Fruit fly (Drosophila melanogaster): Measurements from ENCODE around the gene LSm7.

- TF ChIP-seq CG10348 (GFP tag; IDR thresholded peaks at IDR 0.05) (no peak), CG15710 (tag; optimal IDR thresholded peaks at IDR 0.05) (no peak), EcR (GFP tag; optimal IDR thresholded peaks at IDR 0.05) (no peak), Snoo (tag; optimal IDR thresholded peaks at IDR 0.05) (no peak), CG34367 (tag; optimal IDR thresholded peaks at IDR 0.05) (no peak), CG8159 (tag; optimal IDR thresholded peaks at IDR 0.05) (no peak), Pif1A (GFP tag; optimal IDR thresholded peaks at IDR 0.05) (no peak), CG12605 (GFP tag; IDR thresholded peaks at IDR 0.05) (no peak), CG14655 (GFP tag; optimal IDR thresholded peaks at IDR 0.05) (no peak), gl (tag; optimal IDR thresholded peaks at IDR 0.05) (no peak), rn (GFP tag; IDR thresholded peaks at IDR 0.05) (no peak), CG13204 (GFP tag; optimal IDR thresholded peaks at IDR 0.05) (no peak), CG32121 (GFP tag; IDR thresholded peaks at IDR 0.05) (no peak), CG17806 (tag; optimal IDR thresholded peaks at IDR 0.05) (no peak)
Measured at dm6 chr2L:16729556-16729955, 13.3 kb downstream of the LSm7 start, which contains the start of gene Tsen2.

All from whole organism, pupa.